Worm (Caenorhabditis elegans): Measurements from ENCODE around the gene tba-9.

- no peak for TF ChIP-seq unc-62 (GFP tag; optimal IDR thresholded peaks at IDR 0.05)
- no peak for TF ChIP-seq jun-1 (tag; optimal IDR thresholded peaks at IDR 0.05)
- no peak for TF ChIP-seq R02D3.7 (tag; optimal IDR thresholded peaks at IDR 0.05)
- no peak for TF ChIP-seq ceh-9 (tag; optimal IDR thresholded peaks at IDR 0.05)
- no peak for TF ChIP-seq ama-1 (optimal IDR thresholded peaks at IDR 0.05)
- TF ChIP-seq ztf-11 (tag; optimal IDR thresholded peaks at IDR 0.05): no peak
- no peak for TF ChIP-seq zag-1 (tag; optimal IDR thresholded peaks at IDR 0.05)
- no peak for TF ChIP-seq nhr-28 (tag; optimal IDR thresholded peaks at IDR 0.05)
- TF ChIP-seq nhr-12 (tag; optimal IDR thresholded peaks at IDR 0.05): no peak
- TF ChIP-seq snpc-4 (tag; optimal IDR thresholded peaks at IDR 0.05): no peak
- no peak for TF ChIP-seq aly-2 (tag; optimal IDR thresholded peaks at IDR 0.05)
- TF ChIP-seq nhr-237 (tag; optimal IDR thresholded peaks at IDR 0.05): no peak
- no peak for TF ChIP-seq ztf-4 (tag; optimal IDR thresholded peaks at IDR 0.05)
- TF ChIP-seq fkh-10 (GFP tag; optimal IDR thresholded peaks at IDR 0.05): no peak
Observed at ce11 chrX:3289183-3289582, 36.6 kb downstream of the tba-9 start, which contains the start of gene K09C4.4.
